Fruit fly (Drosophila melanogaster): ENCODE measurements around the gene atk.

atk gene

DNA sequence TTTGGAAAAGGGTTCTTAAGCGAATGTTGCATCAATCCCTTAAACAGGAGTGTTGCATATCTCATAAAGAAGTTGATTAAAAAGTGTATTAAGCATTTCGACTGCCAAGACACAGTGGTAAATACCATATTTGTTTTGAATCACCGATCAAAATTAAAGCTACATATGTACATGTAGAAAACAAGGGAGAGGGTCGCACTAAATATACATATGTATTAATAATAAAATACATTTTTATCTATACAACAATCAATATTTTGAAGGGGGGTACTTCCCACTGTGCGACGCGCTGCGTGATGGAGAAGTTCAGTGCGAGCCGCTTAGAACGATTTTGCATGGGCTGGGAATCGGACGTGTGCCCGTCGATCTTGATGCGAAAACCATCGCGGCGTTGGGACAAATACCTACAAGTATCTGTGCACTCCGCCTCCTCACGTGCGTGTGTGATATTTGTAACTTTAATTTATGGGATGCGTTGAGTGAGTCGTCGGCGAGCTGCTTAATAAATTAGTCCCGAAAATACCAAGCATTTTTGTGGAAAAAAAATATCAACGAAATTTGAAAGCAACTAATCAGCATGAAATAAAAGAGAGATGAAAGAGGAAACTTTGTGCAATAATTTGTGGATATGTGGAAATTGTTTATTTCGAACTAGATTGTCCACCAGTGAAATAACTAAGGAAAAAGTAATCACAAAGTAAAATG lies 19.7 kb downstream of the atk start:
- TF ChIP-seq CG11617 (GFP tag; optimal IDR thresholded peaks at IDR 0.05) (peak; percentile 88), toe (GFP tag; optimal IDR thresholded peaks at IDR 0.05) (peak; percentile 8), Clk (GFP tag; optimal IDR thresholded peaks at IDR 0.05) (peak; percentile 49), kay (GFP tag; ENCODE audit: borderline replicate concordance) (peak; percentile 86), cnc (optimal IDR thresholded peaks at IDR 0.05) (no peak), cic (GFP tag; optimal IDR thresholded peaks at IDR 0.05) (peak; percentile 9), Crg-1 (GFP tag; optimal IDR thresholded peaks at IDR 0.05) (peak; percentile 3), Mnt (GFP tag; optimal IDR thresholded peaks at IDR 0.05) (peak; percentile 57), CG7045 (GFP tag; optimal IDR thresholded peaks at IDR 0.05) (peak; percentile 76), Hr96 (GFP tag; optimal IDR thresholded peaks at IDR 0.05) (peak; percentile 61), CG1620 (GFP tag; optimal IDR thresholded peaks at IDR 0.05) (peak; percentile 18), pad (GFP tag; optimal IDR thresholded peaks at IDR 0.05) (peak; percentile 41), bab1 (GFP tag; optimal IDR thresholded peaks at IDR 0.05) (peak; percentile 68), ovo (GFP tag; optimal IDR thresholded peaks at IDR 0.05) (no peak), CG33017 (tag; optimal IDR thresholded peaks at IDR 0.05) (peak; percentile 89), tj (GFP tag; optimal IDR thresholded peaks at IDR 0.05) (peak; percentile 41), CG5204 (GFP tag; optimal IDR thresholded peaks at IDR 0.05) (peak; percentile 32), CG7101 (tag; optimal IDR thresholded peaks at IDR 0.05) (peak; percentile 90), CG12768 (GFP tag; optimal IDR thresholded peaks at IDR 0.05) (peak; percentile 91), CG14711 (tag; optimal IDR thresholded peaks at IDR 0.05) (peak; percentile 85)

DNA sequence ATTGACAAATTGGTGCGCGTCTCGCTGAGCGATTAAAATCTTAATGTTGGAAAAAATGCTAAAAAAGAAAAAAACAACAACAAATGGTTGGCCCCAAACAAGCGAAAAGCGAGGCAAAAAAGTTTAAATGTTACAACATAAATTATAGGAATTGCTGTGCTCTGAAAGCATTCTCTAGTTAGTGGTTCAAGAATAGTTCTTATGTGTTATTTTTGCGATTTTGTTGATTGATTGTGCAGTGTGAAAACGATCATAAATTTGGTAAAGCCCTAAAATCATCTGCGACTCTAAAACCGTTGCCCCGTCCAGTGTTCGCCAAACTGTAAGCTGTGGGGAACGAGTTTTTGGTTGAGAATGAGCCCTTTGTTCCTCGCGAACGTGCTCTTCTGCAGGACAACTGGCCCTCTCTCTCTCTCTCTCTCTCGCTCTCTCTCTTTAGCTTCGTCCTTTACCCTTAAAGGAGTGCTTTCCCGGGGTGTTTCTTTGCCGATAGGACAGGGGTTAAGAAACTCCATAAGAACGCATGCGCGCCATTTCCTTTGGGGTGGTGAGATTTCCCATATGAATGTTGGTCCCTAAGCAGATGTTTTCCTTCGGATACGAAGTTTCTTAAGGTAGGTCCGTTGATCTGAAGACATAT lies 21.9 kb downstream of the atk start:
- TF ChIP-seq cic (GFP tag; optimal IDR thresholded peaks at IDR 0.05): no peak
- TF ChIP-seq ovo (GFP tag; optimal IDR thresholded peaks at IDR 0.05): no peak
- TF ChIP-seq bab1 (GFP tag; optimal IDR thresholded peaks at IDR 0.05): no peak
- TF ChIP-seq CG14711 (tag; optimal IDR thresholded peaks at IDR 0.05): no peak
- TF ChIP-seq pad (GFP tag; optimal IDR thresholded peaks at IDR 0.05): no peak
- TF ChIP-seq kay (GFP tag; ENCODE audit: borderline replicate concordance): no peak
- TF ChIP-seq tj (GFP tag; optimal IDR thresholded peaks at IDR 0.05): no peak
- TF ChIP-seq Mnt (GFP tag; optimal IDR thresholded peaks at IDR 0.05): no peak

DNA sequence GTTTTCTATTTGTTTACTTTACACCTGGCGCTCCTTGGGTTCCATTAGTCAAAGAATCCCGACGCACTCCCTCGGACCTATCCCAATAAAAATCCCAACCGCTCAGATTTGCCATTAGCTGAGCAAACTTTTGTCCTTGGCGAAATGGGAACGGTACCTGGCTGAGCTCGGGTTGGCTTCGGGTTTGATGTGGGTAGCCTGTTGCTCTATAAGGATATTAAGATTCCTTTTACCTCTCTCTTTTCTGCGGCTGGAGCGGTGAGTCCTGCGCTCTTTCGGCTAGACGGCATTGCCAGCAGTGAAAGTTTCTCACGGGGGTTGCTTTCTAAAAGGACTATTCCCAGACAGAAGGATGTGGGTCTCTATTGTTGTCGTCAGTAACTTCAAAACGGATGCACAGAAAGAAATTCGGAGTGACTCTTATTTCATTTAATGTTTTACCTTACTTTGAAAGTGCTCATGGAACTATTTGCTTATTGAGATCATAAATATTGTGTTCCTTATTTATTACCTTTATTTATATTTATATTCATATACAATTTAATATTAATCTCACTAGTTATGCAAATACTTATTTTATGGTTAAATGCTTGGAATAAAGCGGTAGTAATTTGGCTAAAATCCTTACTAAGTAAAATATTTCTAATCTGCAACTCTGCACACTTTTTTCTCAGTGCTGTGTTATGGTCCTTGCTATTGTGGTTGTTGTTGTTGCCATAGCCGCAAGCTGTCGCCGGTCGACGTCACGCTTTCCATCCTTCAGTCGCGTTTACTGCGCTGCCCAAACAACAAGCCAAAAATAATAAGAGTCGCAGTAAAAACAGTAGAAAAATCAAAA lies 22.8 kb downstream of the atk start, which contains the start of gene CG5910:
Gene CG5910 (plus strand): TSS at position 788 of the 838 bp plus-strand sequence.
- TF ChIP-seq CG14711 (tag; optimal IDR thresholded peaks at IDR 0.05): peak; percentile 18
- TF ChIP-seq cnc (optimal IDR thresholded peaks at IDR 0.05): no peak
- TF ChIP-seq CG7045 (GFP tag; optimal IDR thresholded peaks at IDR 0.05): peak; percentile 7

DNA sequence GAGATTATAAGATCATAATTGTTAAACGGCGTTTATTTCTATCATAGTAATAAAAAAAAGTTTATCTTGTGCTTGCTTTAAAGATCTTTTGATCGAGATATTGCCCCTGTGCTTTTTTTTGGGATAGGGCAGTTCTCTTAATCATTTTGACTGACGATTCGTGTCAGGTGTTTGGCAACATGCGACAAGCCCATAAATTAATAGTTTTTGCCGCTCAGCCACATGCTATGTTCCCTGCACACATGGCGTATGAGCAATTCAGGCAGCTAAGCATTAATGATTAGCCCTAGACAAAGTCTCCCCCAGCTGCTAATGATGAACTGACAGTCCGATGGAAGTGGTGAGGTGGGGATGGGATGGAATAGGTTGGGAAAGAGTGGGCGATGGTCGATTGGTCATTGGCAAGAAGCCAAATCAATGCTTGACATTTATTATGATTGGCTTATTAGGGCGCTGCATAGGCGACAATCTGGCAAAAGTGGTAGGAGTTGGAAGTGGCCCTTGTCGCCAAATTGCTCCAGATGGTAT lies 23.7 kb downstream of the atk start:
- TF ChIP-seq cnc (optimal IDR thresholded peaks at IDR 0.05) (no peak), pad (GFP tag; optimal IDR thresholded peaks at IDR 0.05) (no peak), ovo (GFP tag; optimal IDR thresholded peaks at IDR 0.05) (no peak), Mnt (GFP tag; optimal IDR thresholded peaks at IDR 0.05) (no peak), CG7101 (tag; optimal IDR thresholded peaks at IDR 0.05) (no peak), CG7045 (GFP tag; optimal IDR thresholded peaks at IDR 0.05) (no peak), cic (GFP tag; optimal IDR thresholded peaks at IDR 0.05) (no peak), CG11617 (GFP tag; optimal IDR thresholded peaks at IDR 0.05) (no peak), CG1620 (GFP tag; optimal IDR thresholded peaks at IDR 0.05) (no peak), Clk (GFP tag; optimal IDR thresholded peaks at IDR 0.05) (no peak), kay (GFP tag; ENCODE audit: borderline replicate concordance) (no peak), CG33017 (tag; optimal IDR thresholded peaks at IDR 0.05) (no peak)

DNA sequence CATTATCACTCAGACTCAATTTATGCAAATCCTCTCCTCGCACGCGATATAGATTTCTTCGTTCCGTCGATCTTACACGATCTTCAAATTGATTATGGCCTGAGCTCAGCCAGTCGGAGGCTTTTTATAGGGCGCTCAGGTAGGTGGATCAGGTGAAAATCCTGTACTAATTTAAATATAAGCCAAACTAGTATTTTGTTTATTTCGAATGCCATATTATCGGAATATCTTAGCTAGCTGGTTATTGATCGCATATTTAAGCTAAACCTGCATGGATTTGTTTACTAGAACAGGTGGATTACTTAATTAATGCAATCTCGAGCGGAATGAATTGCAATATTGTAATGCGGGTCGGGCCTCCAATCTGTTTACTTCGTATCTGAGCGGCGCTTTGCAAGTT lies 24.9 kb downstream of the atk start, which contains the start of gene Hpd:
Gene Hpd (minus strand): TSS at position 101 of the 400 bp plus-strand sequence.
- no peak for TF ChIP-seq Clk (GFP tag; optimal IDR thresholded peaks at IDR 0.05)
- TF ChIP-seq CG5204 (GFP tag; optimal IDR thresholded peaks at IDR 0.05): no peak
- TF ChIP-seq pad (GFP tag; optimal IDR thresholded peaks at IDR 0.05): no peak
- no peak for TF ChIP-seq Crg-1 (GFP tag; optimal IDR thresholded peaks at IDR 0.05)
- TF ChIP-seq CG11617 (GFP tag; optimal IDR thresholded peaks at IDR 0.05): no peak

DNA sequence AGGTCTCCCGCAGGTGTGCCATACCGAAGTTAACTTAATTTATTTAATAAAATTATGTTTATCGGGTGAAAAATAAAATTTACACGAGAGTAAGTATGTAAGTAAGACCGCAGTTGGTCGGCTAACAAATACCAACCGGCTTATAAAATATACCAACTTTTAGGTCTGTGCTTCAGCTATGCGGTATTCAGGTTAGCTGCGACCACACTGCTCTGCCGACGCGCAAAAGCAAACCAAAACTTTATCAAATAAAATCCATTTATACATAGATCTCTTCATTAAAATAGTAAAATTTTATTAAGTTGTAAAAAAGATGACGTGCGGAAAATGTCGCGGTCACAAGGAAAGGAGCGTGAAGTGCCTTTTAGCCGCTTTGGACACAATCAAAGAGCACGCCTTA lies 28.6 kb downstream of the atk start, which contains the start of the genes mRpL15 and CtIP:
Gene mRpL15 (minus strand): TSS at position 141 of the 400 bp plus-strand sequence.
Gene CtIP (plus strand): TSS at position 182 of the 400 bp plus-strand sequence.
- TF ChIP-seq Mnt (GFP tag; optimal IDR thresholded peaks at IDR 0.05) (peak; percentile 16), pad (GFP tag; optimal IDR thresholded peaks at IDR 0.05) (no peak)
